Worm (Caenorhabditis elegans): Measurements from ENCODE around the gene H18N23.2.

DNA sequence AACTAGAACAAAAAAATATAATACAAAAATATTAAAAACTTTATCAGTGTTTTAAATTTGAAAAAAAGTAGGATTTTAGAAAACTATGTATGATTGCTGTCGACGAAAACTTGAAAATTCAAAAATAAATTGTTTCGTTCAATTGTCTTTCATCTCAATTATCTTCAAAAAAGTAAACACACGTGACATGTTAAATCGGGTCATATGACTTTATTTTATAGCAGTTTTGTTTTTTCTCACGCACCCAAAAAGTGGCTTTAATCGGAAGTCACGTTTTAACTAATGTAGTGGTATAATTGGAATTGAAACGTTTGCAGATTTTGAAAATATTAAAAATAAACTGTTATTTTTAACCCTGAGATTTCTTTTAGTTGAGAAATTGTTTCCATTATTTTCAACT is 2.2 kb upstream of the H18N23.2 start:
- TF ChIP-seq nhr-77 (tag; optimal IDR thresholded peaks at IDR 0.05) (no peak), ama-1 (optimal IDR thresholded peaks at IDR 0.05) (no peak), sma-3 (GFP tag; optimal IDR thresholded peaks at IDR 0.05) (no peak), lin-39 (tag; optimal IDR thresholded peaks at IDR 0.05) (no peak), ceh-82 (tag; optimal IDR thresholded peaks at IDR 0.05) (no peak), unc-39 (tag; optimal IDR thresholded peaks at IDR 0.05) (no peak), lsy-2 (tag; optimal IDR thresholded peaks at IDR 0.05) (no peak), lin-11 (tag; optimal IDR thresholded peaks at IDR 0.05) (no peak), ztf-11 (tag; optimal IDR thresholded peaks at IDR 0.05) (no peak), egl-27 (tag; optimal IDR thresholded peaks at IDR 0.05) (no peak), dmd-4 (tag; optimal IDR thresholded peaks at IDR 0.05) (no peak)

Measured in whole organism, L2 larva.